Worm (Caenorhabditis elegans): ENCODE measurements around the gene M03C11.6.

- TF ChIP-seq ztf-29 (GFP tag; IDR thresholded peaks at IDR 0.05) (no peak), med-1 (GFP tag; optimal IDR thresholded peaks at IDR 0.05; ENCODE audit: insufficient read depth) (no peak), ref-1 (GFP tag; conservative IDR thresholded peaks at IDR 0.05) (no peak), flt-1 (GFP tag; IDR thresholded peaks at IDR 0.05) (no peak), T22C8.4 (GFP tag; IDR thresholded peaks at IDR 0.05) (no peak), tab-1 (GFP tag; IDR thresholded peaks at IDR 0.05) (no peak), cog-1 (tag; optimal IDR thresholded peaks at IDR 0.05) (no peak), ztf-23 (GFP tag; IDR thresholded peaks at IDR 0.05) (no peak), klf-2 (GFP tag; conservative IDR thresholded peaks at IDR 0.05) (no peak)
Observed at ce11 chrIII:10415822-10416221, 8.0 kb downstream of the M03C11.6 start, which contains the start of gene ymel-1.
